Worm (Caenorhabditis elegans) whole organism, L3 larva: ENCODE data around the gene Y94H6A.2.

Experiments used
- ama-1 ChIP-seq: fragments of 150-350 bp; optimal IDR thresholded peaks from 2 replicates; lab custom pipeline; 2018
- ceh-16 ChIP-seq: sonication (generic microtip); optimal IDR thresholded peaks from 2 replicates; lab custom pipeline; 2017; ENCODE audit warnings: missing biosample characterization, missing genetic modification characterization
- ceh-28 ChIP-seq: fragments of 150-350 bp; optimal IDR thresholded peaks from 2 replicates; lab custom pipeline; 2014; ENCODE audit warnings: missing biosample characterization, missing genetic modification reagents, missing genetic modification characterization
- ceh-82 ChIP-seq: fragments of 150-350 bp; optimal IDR thresholded peaks from 2 replicates; lab custom pipeline; 2014; ENCODE audit warnings: missing biosample characterization, missing genetic modification characterization
- ceh-9 ChIP-seq: sonication (generic microtip); optimal IDR thresholded peaks from 2 replicates; lab custom pipeline; 2018; ENCODE audit warnings: missing biosample characterization, missing genetic modification characterization
- daf-12 ChIP-seq: fragments of 150-350 bp; optimal IDR thresholded peaks from 2 replicates; lab custom pipeline; 2014; ENCODE audit warnings: missing biosample characterization, missing genetic modification reagents, missing genetic modification characterization
- egl-27 ChIP-seq: sonication (generic microtip); optimal IDR thresholded peaks from 4 replicates; lab custom pipeline; 2017; ENCODE audit warnings: missing biosample characterization, missing genetic modification reagents, missing genetic modification characterization
- egl-5 ChIP-seq: fragments of 150-350 bp; optimal IDR thresholded peaks from 2 replicates; lab custom pipeline; 2017; ENCODE audit warnings: missing biosample characterization, missing genetic modification reagents, missing genetic modification characterization, inconsistent platforms
- elt-2 ChIP-seq: sonication (generic microtip); optimal IDR thresholded peaks from 2 replicates; lab custom pipeline; 2016; ENCODE audit warnings: missing genetic modification reagents, mild to moderate bottlenecking, missing genetic modification characterization, missing compliant biosample characterization
- elt-3 ChIP-seq, 3 experiments: fragments of 150-350 bp in 1 of 3; sonication (generic microtip) in 2 of 3; optimal IDR thresholded peaks; 2 replicates in 2 of 3; 4 replicates in 1 of 3; lab custom pipeline; 2014 to 2017; ENCODE audit warnings: missing biosample characterization in 3 of 3, missing genetic modification characterization in 3 of 3
- fkh-10 ChIP-seq: sonication (generic microtip); optimal IDR thresholded peaks from 2 replicates; lab custom pipeline; 2017; ENCODE audit warnings: missing biosample characterization, missing genetic modification reagents, missing genetic modification characterization
- fkh-2 ChIP-seq: fragments of 150-350 bp; optimal IDR thresholded peaks from 2 replicates; lab custom pipeline; 2014; ENCODE audit warnings: missing biosample characterization, missing genetic modification reagents, missing genetic modification characterization
- hmg-11 ChIP-seq: sonication (generic microtip); optimal IDR thresholded peaks from 2 replicates; lab custom pipeline; 2016; ENCODE audit warnings: missing genetic modification characterization, missing compliant biosample characterization
- jun-1 ChIP-seq: fragments of 150-350 bp; optimal IDR thresholded peaks from 2 replicates; lab custom pipeline; 2014; ENCODE audit warnings: missing biosample characterization, missing genetic modification reagents, missing genetic modification characterization
- lin-15B ChIP-seq: fragments of 150-350 bp; optimal IDR thresholded peaks from 2 replicates; lab custom pipeline; 2014; ENCODE audit warnings: missing biosample characterization, missing genetic modification characterization
- lin-39 ChIP-seq: fragments of 150-350 bp; optimal IDR thresholded peaks from 2 replicates; lab custom pipeline; 2018; ENCODE audit warnings: missing biosample characterization, missing genetic modification reagents, missing genetic modification characterization
- mml-1 ChIP-seq: fragments of 150-350 bp; sonication (generic microtip); optimal IDR thresholded peaks from 3 replicates; lab custom pipeline; 2014; ENCODE audit warnings: missing biosample characterization, missing genetic modification characterization
- nfya-1 ChIP-seq: sonication (generic microtip); optimal IDR thresholded peaks from 2 replicates; lab custom pipeline; 2017; ENCODE audit warnings: missing genetic modification characterization, mild to moderate bottlenecking, missing compliant biosample characterization, antibody characterized with exemption, moderate library complexity; ENCODE audit not compliant: insufficient read depth
- nhr-12 ChIP-seq: fragments of 150-350 bp; optimal IDR thresholded peaks from 2 replicates; lab custom pipeline; 2014; ENCODE audit warnings: missing biosample characterization, missing genetic modification characterization
- nhr-23 ChIP-seq: fragments of 150-350 bp; optimal IDR thresholded peaks from 2 replicates; lab custom pipeline; 2014; ENCODE audit warnings: missing biosample characterization, missing genetic modification reagents, missing genetic modification characterization
- nhr-237 ChIP-seq: fragments of 150-350 bp; optimal IDR thresholded peaks from 2 replicates; lab custom pipeline; 2014; ENCODE audit warnings: missing biosample characterization, missing genetic modification characterization
- nhr-25 ChIP-seq: sonication (generic microtip); optimal IDR thresholded peaks from 2 replicates; lab custom pipeline; 2017; ENCODE audit warnings: missing biosample characterization, missing genetic modification characterization
- nhr-28 ChIP-seq: fragments of 150-350 bp; optimal IDR thresholded peaks from 2 replicates; lab custom pipeline; 2014; ENCODE audit warnings: missing biosample characterization, missing genetic modification characterization
- nhr-67 ChIP-seq: fragments of 150-350 bp; optimal IDR thresholded peaks from 2 replicates; lab custom pipeline; 2014; ENCODE audit warnings: missing biosample characterization, missing genetic modification characterization
- nhr-76 ChIP-seq: fragments of 150-350 bp; sonication (generic microtip); optimal IDR thresholded peaks from 5 replicates; lab custom pipeline; 2014; ENCODE audit warnings: missing biosample characterization, missing genetic modification characterization
- nhr-77 ChIP-seq: fragments of 150-350 bp; optimal IDR thresholded peaks from 2 replicates; lab custom pipeline; 2014; ENCODE audit warnings: missing biosample characterization, missing genetic modification characterization
- pha-4 ChIP-seq: fragments of 150-350 bp; optimal IDR thresholded peaks from 2 replicates; lab custom pipeline; 2014; ENCODE audit warnings: missing biosample characterization, missing genetic modification reagents, missing genetic modification characterization
- pqm-1 ChIP-seq: fragments of 150-350 bp; optimal IDR thresholded peaks from 2 replicates; lab custom pipeline; 2017; ENCODE audit warnings: missing biosample characterization, missing genetic modification characterization, inconsistent platforms
- skn-1 ChIP-seq: fragments of 150-350 bp; optimal IDR thresholded peaks from 2 replicates; lab custom pipeline; 2014; ENCODE audit warnings: missing biosample characterization, missing genetic modification characterization
- snpc-4 ChIP-seq: fragments of 150-350 bp; optimal IDR thresholded peaks from 2 replicates; lab custom pipeline; 2014; ENCODE audit warnings: missing biosample characterization, missing genetic modification characterization
- tbx-2 ChIP-seq: sonication (generic microtip); optimal IDR thresholded peaks from 2 replicates; lab custom pipeline; 2016; ENCODE audit warnings: mild to moderate bottlenecking, missing genetic modification characterization, missing compliant biosample characterization
- unc-39 ChIP-seq: sonication (generic microtip); optimal IDR thresholded peaks from 4 replicates; lab custom pipeline; 2017; ENCODE audit warnings: missing biosample characterization, missing genetic modification characterization
- zag-1 ChIP-seq: fragments of 150-350 bp; optimal IDR thresholded peaks from 2 replicates; lab custom pipeline; 2014; ENCODE audit warnings: missing biosample characterization, missing genetic modification characterization
- ztf-11 ChIP-seq: fragments of 150-350 bp; optimal IDR thresholded peaks from 2 replicates; lab custom pipeline; 2014; ENCODE audit warnings: missing biosample characterization, missing genetic modification characterization
- ztf-4 ChIP-seq: fragments of 150-350 bp; optimal IDR thresholded peaks from 2 replicates; lab custom pipeline; 2014; ENCODE audit warnings: missing biosample characterization, missing genetic modification characterization

The Y94H6A.2 gene

ce11 chrIV:2729957-2730356 lies at the start of gene Y94H6A.2:
Gene Y94H6A.2 (plus strand): TSS chrIV:2730292.
- TF ChIP-seq elt-2 (tag; lab: Kevin White, UChicago) (peak; percentile 19), tbx-2 (tag; lab: Kevin White, UChicago) (no peak)

- no peak for TF ChIP-seq snpc-4 (tag; lab: Kevin White, UChicago)
- no peak for TF ChIP-seq mml-1 (tag; lab: Kevin White, UChicago)
- no peak for TF ChIP-seq unc-39 (tag; lab: Kevin White, UChicago)
- TF ChIP-seq nhr-77 (tag; lab: Kevin White, UChicago), result no peak
Measured at ce11 chrIV:2688716-2689307, 41.3 kb upstream of the Y94H6A.2 start, which contains the start of gene egrh-3. Gene egrh-3 (minus strand): TSS chrIV:2688766.

- peak; percentile 38 for TF ChIP-seq elt-2 (tag; lab: Kevin White, UChicago)
- no peak for TF ChIP-seq nhr-76 (tag; lab: Kevin White, UChicago)
- TF ChIP-seq nhr-67 (tag; lab: Kevin White, UChicago), result no peak
- TF ChIP-seq jun-1 (tag; lab: Kevin White, UChicago), result peak; percentile 2
- no peak for TF ChIP-seq fkh-2 (tag; lab: Kevin White, UChicago)
- peak; percentile 6 for TF ChIP-seq nhr-25 (tag; lab: Kevin White, UChicago)
- no peak for TF ChIP-seq nhr-77 (tag; lab: Kevin White, UChicago)
- TF ChIP-seq nhr-23 (tag; lab: Kevin White, UChicago), result peak; percentile 30
- no peak for TF ChIP-seq ceh-82 (tag; lab: Kevin White, UChicago)
- peak; percentile 50 for TF ChIP-seq ceh-28 (tag; lab: Kevin White, UChicago)
- TF ChIP-seq egl-27, result no peak
- no peak for TF ChIP-seq ceh-16
- TF ChIP-seq hmg-11 (tag; lab: Kevin White, UChicago), result peak; percentile 72
- peak; percentile 60 for TF ChIP-seq lin-15B
- TF ChIP-seq pha-4, result peak; percentile 66
- no peak for TF ChIP-seq ceh-9 (tag; lab: Kevin White, UChicago)
- TF ChIP-seq egl-5 (tag; lab: Kevin White, UChicago), result peak; percentile 3
- peak; percentile 72 for TF ChIP-seq nfya-1 (tag; lab: Kevin White, UChicago)
- TF ChIP-seq ama-1 (lab: Kevin White, UChicago), result peak; percentile 86
- no peak for TF ChIP-seq ztf-11 (tag; lab: Kevin White, UChicago)
- TF ChIP-seq pqm-1, result peak; percentile 25
Measured at ce11 chrIV:2703927-2704401, 26.1 kb upstream of the Y94H6A.2 start, which contains the start of gene Y94H6A.5. Gene Y94H6A.5 (minus strand): TSS chrIV:2703977.

ce11 chrIV:2705675-2706074 lies 24.4 kb upstream of the Y94H6A.2 start:
- TF ChIP-seq ceh-9 (tag; lab: Kevin White, UChicago) (no peak), snpc-4 (tag; lab: Kevin White, UChicago) (no peak), nhr-28 (tag; lab: Kevin White, UChicago) (no peak), jun-1 (tag; lab: Kevin White, UChicago) (no peak), nhr-237 (no peak), nfya-1 (tag; lab: Kevin White, UChicago) (no peak), ama-1 (lab: Kevin White, UChicago) (no peak), elt-3 (tag; optimal IDR thresholded peaks at IDR 0.05; lab: Kevin White, UChicago) (no peak), nhr-67 (tag; lab: Kevin White, UChicago) (no peak), daf-12 (tag; lab: Kevin White, UChicago) (no peak), lin-15B (no peak), ztf-11 (tag; lab: Kevin White, UChicago) (no peak), nhr-12 (tag; lab: Kevin White, UChicago) (no peak), pha-4 (no peak), zag-1 (tag; lab: Kevin White, UChicago) (no peak)

ce11 chrIV:2707012-2707411 lies 23.1 kb upstream of the Y94H6A.2 start, which contains the start of gene ubc-8:
Gene ubc-8 (minus strand): TSS chrIV:2707238.
- TF ChIP-seq lin-39 (tag; lab: Kevin White, UChicago), result no peak
- no peak for TF ChIP-seq egl-5 (tag; lab: Kevin White, UChicago)
- no peak for TF ChIP-seq nhr-77 (tag; lab: Kevin White, UChicago)
- TF ChIP-seq ztf-4, result no peak
- no peak for TF ChIP-seq daf-12 (tag; lab: Kevin White, UChicago)
- no peak for TF ChIP-seq ceh-9 (tag; lab: Kevin White, UChicago)
- TF ChIP-seq hmg-11 (tag; lab: Kevin White, UChicago), result no peak
- no peak for TF ChIP-seq fkh-10 (GFP tag; lab: Kevin White, UChicago)
- no peak for TF ChIP-seq tbx-2 (tag; lab: Kevin White, UChicago)
- no peak for TF ChIP-seq unc-39 (tag; lab: Kevin White, UChicago)
- no peak for TF ChIP-seq skn-1
- TF ChIP-seq snpc-4 (tag; lab: Kevin White, UChicago), result no peak
- TF ChIP-seq nhr-25 (tag; lab: Kevin White, UChicago), result no peak
- no peak for TF ChIP-seq nhr-237
- no peak for TF ChIP-seq pqm-1
- TF ChIP-seq egl-27, result no peak
- TF ChIP-seq nhr-28 (tag; lab: Kevin White, UChicago), result no peak
- TF ChIP-seq elt-3 (tag; optimal IDR thresholded peaks at IDR 0.05; lab: Kevin White, UChicago), result no peak
- TF ChIP-seq nhr-67 (tag; lab: Kevin White, UChicago), result no peak
